Fruit fly (Drosophila melanogaster): ENCODE data around the gene CG14414.

The CG14414 gene

dm6 chrX:14602421-14602846 lies 22.0 kb downstream of the CG14414 start, which contains the start of gene sbm (continued):
- no peak for TF ChIP-seq Oaz (GFP tag; IDR thresholded peaks at IDR 0.05)
- TF ChIP-seq Fer2 (tag; optimal IDR thresholded peaks at IDR 0.05), result no peak
- TF ChIP-seq dati (GFP tag; IDR thresholded peaks at IDR 0.05), result no peak
- peak; percentile 90 for TF ChIP-seq CG6791 (GFP tag; IDR thresholded peaks at IDR 0.05; ENCODE audit: partially characterized antibody)
- peak; percentile 12; the same call in 1 of the 3 replicates for TF ChIP-seq otp (GFP tag; IDR thresholded peaks at IDR 0.05)
- no peak for TF ChIP-seq Dip2 (GFP tag; IDR thresholded peaks at IDR 0.05)
- no peak for TF ChIP-seq CG6854 (GFP tag; optimal IDR thresholded peaks at IDR 0.05)
- peak; percentile 95 for TF ChIP-seq stwl (tag; optimal IDR thresholded peaks at IDR 0.05)
- TF ChIP-seq HmgZ (tag; optimal IDR thresholded peaks at IDR 0.05), result peak; percentile 29
- peak; percentile 8 for TF ChIP-seq ab (GFP tag; optimal IDR thresholded peaks at IDR 0.05)
- peak; percentile 33 for TF ChIP-seq CG13775 (GFP tag; optimal IDR thresholded peaks at IDR 0.05)
- TF ChIP-seq tin (GFP tag; optimal IDR thresholded peaks at IDR 0.05), result peak; percentile 55
- TF ChIP-seq danr (GFP tag; IDR thresholded peaks at IDR 0.05), result no peak
- no peak for TF ChIP-seq vfl (GFP tag; optimal IDR thresholded peaks at IDR 0.05)
- TF ChIP-seq tll (GFP tag; optimal IDR thresholded peaks at IDR 0.05), result no peak
- peak; percentile 21 for TF ChIP-seq nmo (GFP tag; optimal IDR thresholded peaks at IDR 0.05)
- peak; percentile 3 for TF ChIP-seq NC2β (GFP tag; optimal IDR thresholded peaks at IDR 0.05)
- TF ChIP-seq Dref (GFP tag; IDR thresholded peaks at IDR 0.05), result peak; percentile 90
- TF ChIP-seq CG4360 (GFP tag; IDR thresholded peaks at IDR 0.05), result no peak
- TF ChIP-seq CG13894 (tag; optimal IDR thresholded peaks at IDR 0.05), result peak; percentile 5
- TF ChIP-seq Hr51 (GFP tag; optimal IDR thresholded peaks at IDR 0.05), result peak in 1 of 2 experiments; percentile 6
- TF ChIP-seq CG9609 (GFP tag; optimal IDR thresholded peaks at IDR 0.05), result peak; percentile 69
- TF ChIP-seq Ets97D (GFP tag; optimal IDR thresholded peaks at IDR 0.05), result peak; percentile 20
- TF ChIP-seq gro (GFP tag; optimal IDR thresholded peaks at IDR 0.05), result no peak
- TF ChIP-seq CG12155 (GFP tag; optimal IDR thresholded peaks at IDR 0.05), result peak; percentile 49
- peak; percentile 65 for TF ChIP-seq CG6272 (GFP tag; IDR thresholded peaks at IDR 0.05)
- TF ChIP-seq CG17359 (tag; optimal IDR thresholded peaks at IDR 0.05), result peak; percentile 19
- TF ChIP-seq Med (GFP tag), result peak; percentile 94
- peak; percentile 35 for TF ChIP-seq az2 (GFP tag; optimal IDR thresholded peaks at IDR 0.05)
- TF ChIP-seq bcd (GFP tag; optimal IDR thresholded peaks at IDR 0.05), result peak; percentile 41
- no peak for TF ChIP-seq gcm (GFP tag; optimal IDR thresholded peaks at IDR 0.05)
- TF ChIP-seq CG18011 (GFP tag; optimal IDR thresholded peaks at IDR 0.05), result no peak
- no peak for TF ChIP-seq CG3407 (GFP tag; optimal IDR thresholded peaks at IDR 0.05)
- no peak for TF ChIP-seq CG12769 (tag; optimal IDR thresholded peaks at IDR 0.05)
- TF ChIP-seq CG6765 (GFP tag; optimal IDR thresholded peaks at IDR 0.05), result no peak
- no peak for TF ChIP-seq MTF-1 (GFP tag; optimal IDR thresholded peaks at IDR 0.05; ENCODE audit: borderline replicate concordance)
- TF ChIP-seq stc (GFP tag; IDR thresholded peaks at IDR 0.05), result no peak
- no peak for TF ChIP-seq B-H2 (GFP tag; optimal IDR thresholded peaks at IDR 0.05)
- TF ChIP-seq CG18619 (GFP tag; optimal IDR thresholded peaks at IDR 0.05), result peak; percentile 16
- TF ChIP-seq gsb-n (tag; optimal IDR thresholded peaks at IDR 0.05), result no peak
- TF ChIP-seq Sin3A (optimal IDR thresholded peaks at IDR 0.05), result no peak
- peak; percentile 8 for TF ChIP-seq tx (GFP tag; optimal IDR thresholded peaks at IDR 0.05)
- no peak for TF ChIP-seq en (GFP tag; optimal IDR thresholded peaks at IDR 0.05)
- no peak for TF ChIP-seq Doc2 (GFP tag; IDR thresholded peaks at IDR 0.05)
- TF ChIP-seq sc (optimal IDR thresholded peaks at IDR 0.05), result no peak
- no peak for TF ChIP-seq sc (GFP tag; optimal IDR thresholded peaks at IDR 0.05)
- peak; percentile 54 for TF ChIP-seq CG30403 (GFP tag; optimal IDR thresholded peaks at IDR 0.05)
- no peak for TF ChIP-seq gt (GFP tag; IDR thresholded peaks at IDR 0.05)
- TF ChIP-seq bab2 (GFP tag; optimal IDR thresholded peaks at IDR 0.05), result peak; percentile 53
- TF ChIP-seq Hr39 (optimal IDR thresholded peaks at IDR 0.05), result no peak
- TF ChIP-seq sens-2 (GFP tag; IDR thresholded peaks at IDR 0.05), result no peak
- TF ChIP-seq CG9817 (tag; optimal IDR thresholded peaks at IDR 0.05), result peak; percentile 53

All from whole organism, embryonic.